Fruit fly (Drosophila melanogaster): ENCODE results near the gene elgi.

elgi gene

dm6 chr3L:15956448-15957010 is at the start of gene elgi (continued):
- TF ChIP-seq CG16779 (tag; optimal IDR thresholded peaks at IDR 0.05) (no peak), net (GFP tag; optimal IDR thresholded peaks at IDR 0.05) (peak; percentile 53), Eip78C (GFP tag) (peak; percentile 76), fd85E (GFP tag; optimal IDR thresholded peaks at IDR 0.05) (no peak), Ets21C (GFP tag; optimal IDR thresholded peaks at IDR 0.05) (peak; percentile 54), CG8632 (GFP tag; optimal IDR thresholded peaks at IDR 0.05) (peak; percentile 37), topi (GFP tag; optimal IDR thresholded peaks at IDR 0.05) (peak; percentile 76), Sox102F (GFP tag; optimal IDR thresholded peaks at IDR 0.05) (peak; percentile 69), Sox15 (GFP tag; optimal IDR thresholded peaks at IDR 0.05) (peak; percentile 3)

DNA sequence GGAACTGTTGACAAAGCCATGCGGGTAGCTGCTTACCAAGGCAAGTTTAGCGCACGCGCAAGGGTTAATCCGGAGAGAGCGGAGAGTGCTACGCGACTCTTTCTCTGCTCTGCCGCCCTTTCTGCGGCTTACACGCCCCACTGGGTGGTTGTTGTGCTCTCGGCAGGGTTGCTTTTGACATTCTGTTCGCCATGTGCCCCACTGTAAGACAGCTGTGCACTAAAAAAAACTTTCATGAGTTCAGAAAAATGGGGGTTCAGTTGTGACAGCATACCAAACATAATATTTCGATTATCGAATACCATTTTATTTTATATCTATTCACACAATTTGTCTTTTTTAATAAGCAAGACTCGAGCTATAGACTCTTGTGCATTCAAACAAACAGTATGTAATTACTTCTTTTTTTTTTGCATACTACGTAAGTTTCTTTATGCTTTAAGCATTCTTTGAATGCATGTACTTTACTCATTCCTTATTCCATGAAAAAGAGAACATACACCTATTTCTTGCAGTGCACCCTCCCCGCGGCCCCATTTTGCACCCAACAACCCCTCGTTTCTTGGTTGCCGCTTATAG is 35.2 kb upstream of the elgi start:
- TF ChIP-seq CG3919 (GFP tag; optimal IDR thresholded peaks at IDR 0.05) (peak; percentile 16), salr (GFP tag; optimal IDR thresholded peaks at IDR 0.05) (no peak), fd59A (GFP tag; optimal IDR thresholded peaks at IDR 0.05) (no peak), eg (GFP tag; IDR thresholded peaks at IDR 0.05) (no peak), CG11902 (GFP tag; optimal IDR thresholded peaks at IDR 0.05) (no peak), net (GFP tag; optimal IDR thresholded peaks at IDR 0.05) (no peak), CG34406 (GFP tag; optimal IDR thresholded peaks at IDR 0.05) (peak; percentile 14), Ets21C (GFP tag; optimal IDR thresholded peaks at IDR 0.05) (no peak), Sox14 (GFP tag; optimal IDR thresholded peaks at IDR 0.05) (peak; percentile 32), Blimp-1 (GFP tag; optimal IDR thresholded peaks at IDR 0.05) (no peak), CG10631 (GFP tag; optimal IDR thresholded peaks at IDR 0.05) (peak; percentile 44), CG9139 (GFP tag; optimal IDR thresholded peaks at IDR 0.05) (no peak), achi (GFP tag; optimal IDR thresholded peaks at IDR 0.05) (peak; percentile 42), CG11762 (GFP tag; optimal IDR thresholded peaks at IDR 0.05; ENCODE audit: insufficient read depth) (no peak), Hr38 (GFP tag; optimal IDR thresholded peaks at IDR 0.05) (no peak), CG6792 (GFP tag; optimal IDR thresholded peaks at IDR 0.05) (no peak), CG6276 (GFP tag; optimal IDR thresholded peaks at IDR 0.05) (peak; percentile 33), CG8119 (GFP tag; IDR thresholded peaks at IDR 0.05) (0 out of 3 replicates have a peak, but pooled peaks have one; percentile 20), acj6 (GFP tag; optimal IDR thresholded peaks at IDR 0.05) (peak; percentile 14), dac (GFP tag; optimal IDR thresholded peaks at IDR 0.05) (no peak), svp (GFP tag) (peak; percentile 71), CG1621 (tag; optimal IDR thresholded peaks at IDR 0.05) (no peak), Eip75B (GFP tag; optimal IDR thresholded peaks at IDR 0.05) (peak; percentile 35), pdm3 (GFP tag; optimal IDR thresholded peaks at IDR 0.05) (peak; percentile 24), CG11294 (GFP tag; IDR thresholded peaks at IDR 0.05) (no peak), CG16779 (tag; optimal IDR thresholded peaks at IDR 0.05) (no peak), ss (GFP tag; optimal IDR thresholded peaks at IDR 0.05) (peak in 1 of 2 experiments; percentile 42), CG10669 (GFP tag; optimal IDR thresholded peaks at IDR 0.05) (peak; percentile 34), CG31627 (GFP tag; optimal IDR thresholded peaks at IDR 0.05) (no peak), CG3032 (tag; optimal IDR thresholded peaks at IDR 0.05) (no peak), Smox (GFP tag; optimal IDR thresholded peaks at IDR 0.05) (peak; percentile 11), CG32006 (GFP tag; optimal IDR thresholded peaks at IDR 0.05) (peak; percentile 56), vri (GFP tag; optimal IDR thresholded peaks at IDR 0.05) (no peak), CG6163 (GFP tag; IDR thresholded peaks at IDR 0.05) (no peak), Ets96B (tag; optimal IDR thresholded peaks at IDR 0.05) (peak; percentile 4), OdsH (GFP tag; optimal IDR thresholded peaks at IDR 0.05) (peak; percentile 17), spab (GFP tag; optimal IDR thresholded peaks at IDR 0.05) (peak; percentile 36), Gug (GFP tag; IDR thresholded peaks at IDR 0.05) (no peak), Lpt (GFP tag; optimal IDR thresholded peaks at IDR 0.05) (no peak), Met (GFP tag; optimal IDR thresholded peaks at IDR 0.05) (peak; percentile 41), CG7368 (GFP tag; optimal IDR thresholded peaks at IDR 0.05) (no peak), lz (GFP tag; optimal IDR thresholded peaks at IDR 0.05) (peak; percentile 43), topi (GFP tag; optimal IDR thresholded peaks at IDR 0.05) (peak; percentile 37), cyc (GFP tag; optimal IDR thresholded peaks at IDR 0.05) (no peak)

Data from whole organism, prepupa.